Comparison of ENCODE assay signal across 1 fruit fly cellular context in the genomic region with DNA sequence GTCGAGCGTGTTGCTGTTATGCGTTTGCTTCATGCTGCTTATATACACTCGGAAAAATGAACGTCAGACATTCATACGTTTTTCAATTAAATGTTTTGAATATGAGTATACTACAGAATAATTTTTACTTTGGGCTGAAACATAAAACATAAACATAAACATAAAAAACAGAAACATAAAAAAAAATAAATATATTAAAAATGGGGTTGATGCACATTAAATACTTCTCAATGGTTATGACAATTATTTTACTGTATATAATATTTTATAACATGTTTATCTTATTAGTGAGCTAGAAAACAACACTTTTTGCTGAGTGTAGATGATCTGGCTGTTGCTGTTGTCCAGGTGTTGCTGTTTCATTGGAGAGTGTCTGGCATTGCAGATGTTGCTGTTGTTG.
A peak's percentile ranks its signal among the peaks of the same experiment; 100 is the strongest.
TF ChIP-seq lines count a peak whose summit lies in the region.

No protein-coding gene starts in this region.

TF ChIP-seq in whole organism, embryonic, 481 proteins besides CTCF, POLR2A, EP300 and RAD21 (continued from another document):
- TF ChIP-seq CG2875 (GFP tag; optimal IDR thresholded peaks at IDR 0.05; lab: Kevin White, UChicago) (no peak), da (GFP tag; optimal IDR thresholded peaks at IDR 0.05; lab: Kevin White, UChicago) (no peak), ap (GFP tag; IDR thresholded peaks at IDR 0.05; lab: Robert Waterston, UW) (no peak), lola (GFP tag; optimal IDR thresholded peaks at IDR 0.05; lab: Kevin White, UChicago) (peak in 1 of 3 experiments; percentile 26), sd (tag; optimal IDR thresholded peaks at IDR 0.05; lab: Kevin White, UChicago) (no peak), zf30C (GFP tag; optimal IDR thresholded peaks at IDR 0.05; lab: Kevin White, UChicago) (no peak), Drgx (GFP tag; IDR thresholded peaks at IDR 0.05; lab: Robert Waterston, UW) (peak; percentile 65), CG12744 (GFP tag; optimal IDR thresholded peaks at IDR 0.05; lab: Kevin White, UChicago) (no peak), vvl (GFP tag; IDR thresholded peaks at IDR 0.05; lab: Robert Waterston, UW) (no peak), Nf-YB (GFP tag; optimal IDR thresholded peaks at IDR 0.05; lab: Kevin White, UChicago) (no peak), CG12236 (GFP tag; optimal IDR thresholded peaks at IDR 0.05; lab: Kevin White, UChicago) (no peak), Atf6 (GFP tag; IDR thresholded peaks at IDR 0.05; lab: Robert Waterston, UW) (no peak), Lim3 (GFP tag; IDR thresholded peaks at IDR 0.05; lab: Robert Waterston, UW) (no peak), Xrp1 (GFP tag; IDR thresholded peaks at IDR 0.05; lab: Robert Waterston, UW) (peak; percentile 50), wor (GFP tag; IDR thresholded peaks at IDR 0.05; lab: Robert Waterston, UW) (0 out of 2 replicates have a peak, but pooled peaks have one; percentile 23), Ets65A (GFP tag; lab: Kevin White, UChicago) (peak; percentile 41), CG16779 (GFP tag; IDR thresholded peaks at IDR 0.05; lab: Robert Waterston, UW) (no peak), Dfd (GFP tag; optimal IDR thresholded peaks at IDR 0.05; lab: Kevin White, UChicago) (no peak), Ssrp (tag; optimal IDR thresholded peaks at IDR 0.05; lab: Kevin White, UChicago) (peak; percentile 41), CG4424 (GFP tag; optimal IDR thresholded peaks at IDR 0.05; lab: Kevin White, UChicago) (peak; percentile 22), CG2120 (GFP tag; optimal IDR thresholded peaks at IDR 0.05; lab: Kevin White, UChicago) (no peak), dysf (GFP tag; IDR thresholded peaks at IDR 0.05; lab: Robert Waterston, UW) (0 out of 3 replicates have a peak, but pooled peaks have one; percentile 5), row (GFP tag; IDR thresholded peaks at IDR 0.05; lab: Robert Waterston, UW) (peak; percentile 40; the same call in 2 of the 3 replicates), ftz-f1 (GFP tag; optimal IDR thresholded peaks at IDR 0.05; lab: Kevin White, UChicago) (no peak), schlank (tag; optimal IDR thresholded peaks at IDR 0.05; lab: Kevin White, UChicago) (no peak), ttk (GFP tag; IDR thresholded peaks at IDR 0.05; lab: Robert Waterston, UW) (no peak), seq (GFP tag; IDR thresholded peaks at IDR 0.05; lab: Robert Waterston, UW) (no peak), D19A (tag; optimal IDR thresholded peaks at IDR 0.05; lab: Kevin White, UChicago) (peak; percentile 20), CoRest (tag; optimal IDR thresholded peaks at IDR 0.05; lab: Kevin White, UChicago) (peak; percentile 21), Taf1 (GFP tag; IDR thresholded peaks at IDR 0.05; lab: Robert Waterston, UW) (no peak), CG10565 (GFP tag; optimal IDR thresholded peaks at IDR 0.05; lab: Kevin White, UChicago) (no peak), nmo (GFP tag; optimal IDR thresholded peaks at IDR 0.05; lab: Kevin White, UChicago) (peak; percentile 24), CG8290 (GFP tag; optimal IDR thresholded peaks at IDR 0.05; lab: Kevin White, UChicago) (no peak), CG8290 (tag; optimal IDR thresholded peaks at IDR 0.05; lab: Kevin White, UChicago) (no peak), CG17359 (tag; optimal IDR thresholded peaks at IDR 0.05; lab: Kevin White, UChicago) (peak; percentile 49), tup (GFP tag; optimal IDR thresholded peaks at IDR 0.05; lab: Kevin White, UChicago) (no peak), gem (tag; optimal IDR thresholded peaks at IDR 0.05; lab: Kevin White, UChicago) (peak; percentile 67), CG31441 (GFP tag; IDR thresholded peaks at IDR 0.05; lab: Robert Waterston, UW) (peak; percentile 51), unpg (GFP tag; optimal IDR thresholded peaks at IDR 0.05; lab: Kevin White, UChicago) (peak; percentile 39), CG12391 (tag; optimal IDR thresholded peaks at IDR 0.05; lab: Kevin White, UChicago) (peak; percentile 35), CG18599 (GFP tag; optimal IDR thresholded peaks at IDR 0.05; lab: Kevin White, UChicago) (no peak), sna (GFP tag; IDR thresholded peaks at IDR 0.05; lab: Robert Waterston, UW; ENCODE audit: partially characterized antibody) (no peak), gfzf (GFP tag; optimal IDR thresholded peaks at IDR 0.05; lab: Kevin White, UChicago) (no peak), CG8388 (GFP tag; optimal IDR thresholded peaks at IDR 0.05; lab: Kevin White, UChicago) (peak; percentile 44), E2f2 (GFP tag; IDR thresholded peaks at IDR 0.05; lab: Robert Waterston, UW) (no peak), dpn (GFP tag; optimal IDR thresholded peaks at IDR 0.05; lab: Kevin White, UChicago) (no peak), CG13775 (GFP tag; optimal IDR thresholded peaks at IDR 0.05; lab: Kevin White, UChicago) (no peak), CG7556 (GFP tag; optimal IDR thresholded peaks at IDR 0.05; lab: Kevin White, UChicago) (peak; percentile 11), CG8089 (GFP tag; optimal IDR thresholded peaks at IDR 0.05; lab: Kevin White, UChicago) (no peak), CG11504 (tag; optimal IDR thresholded peaks at IDR 0.05; lab: Kevin White, UChicago) (peak; percentile 68), Abd-B (GFP tag; optimal IDR thresholded peaks at IDR 0.05; lab: Kevin White, UChicago) (no peak), CG9797 (GFP tag; optimal IDR thresholded peaks at IDR 0.05; lab: Kevin White, UChicago) (no peak), stc (GFP tag; IDR thresholded peaks at IDR 0.05; lab: Robert Waterston, UW) (0 out of 2 replicates have a peak, but pooled peaks have one; percentile 24), prd (optimal IDR thresholded peaks at IDR 0.05; lab: Kevin White, UChicago) (no peak), prd (GFP tag; IDR thresholded peaks at IDR 0.05; lab: Robert Waterston, UW) (0 out of 3 replicates have a peak, but pooled peaks have one; percentile 41), CG32767 (GFP tag; IDR thresholded peaks at IDR 0.05; lab: Robert Waterston, UW) (no peak), pnt (GFP tag; optimal IDR thresholded peaks at IDR 0.05; lab: Kevin White, UChicago) (no peak), crp (GFP tag; optimal IDR thresholded peaks at IDR 0.05; lab: Kevin White, UChicago) (no peak), BtbVII (GFP tag; optimal IDR thresholded peaks at IDR 0.05; lab: Kevin White, UChicago) (no peak), CG8944 (GFP tag; optimal IDR thresholded peaks at IDR 0.05; lab: Kevin White, UChicago) (no peak), az2 (GFP tag; optimal IDR thresholded peaks at IDR 0.05; lab: Kevin White, UChicago) (peak; percentile 27), gcm2 (GFP tag; optimal IDR thresholded peaks at IDR 0.05; lab: Kevin White, UChicago) (no peak), PHDP (tag; optimal IDR thresholded peaks at IDR 0.05; lab: Kevin White, UChicago) (peak; percentile 18), Gsc (GFP tag; IDR thresholded peaks at IDR 0.05; lab: Robert Waterston, UW) (no peak), CG18011 (GFP tag; optimal IDR thresholded peaks at IDR 0.05; lab: Kevin White, UChicago) (no peak), sqz (GFP tag; optimal IDR thresholded peaks at IDR 0.05; lab: Kevin White, UChicago) (no peak), ato (GFP tag; IDR thresholded peaks at IDR 0.05; lab: Robert Waterston, UW; ENCODE audit: partially characterized antibody) (no peak), repo (GFP tag; optimal IDR thresholded peaks at IDR 0.05; lab: Kevin White, UChicago) (no peak), CG14050 (GFP tag; IDR thresholded peaks at IDR 0.05; lab: Robert Waterston, UW) (no peak), CG14710 (tag; optimal IDR thresholded peaks at IDR 0.05; lab: Kevin White, UChicago) (peak; percentile 14), grau (tag; optimal IDR thresholded peaks at IDR 0.05; lab: Kevin White, UChicago) (peak; percentile 14), grn (GFP tag; optimal IDR thresholded peaks at IDR 0.05; lab: Kevin White, UChicago) (no peak), CG16813 (GFP tag; IDR thresholded peaks at IDR 0.05; lab: Robert Waterston, UW; ENCODE audit: partially characterized antibody) (no peak), Eip74EF (GFP tag; optimal IDR thresholded peaks at IDR 0.05; lab: Kevin White, UChicago) (peak in 1 of 2 experiments; percentile 21), CG7839 (tag; optimal IDR thresholded peaks at IDR 0.05; lab: Kevin White, UChicago) (peak; percentile 38), CG12104 (GFP tag; optimal IDR thresholded peaks at IDR 0.05; lab: Kevin White, UChicago) (no peak), CG2889 (GFP tag; IDR thresholded peaks at IDR 0.05; lab: Robert Waterston, UW) (no peak), Hr51 (GFP tag; optimal IDR thresholded peaks at IDR 0.05; lab: Kevin White, UChicago) (peak in 1 of 2 experiments; percentile 63), CG6689 (GFP tag; IDR thresholded peaks at IDR 0.05; lab: Robert Waterston, UW) (0 out of 2 replicates have a peak, but pooled peaks have one; percentile 5), CG10979 (tag; optimal IDR thresholded peaks at IDR 0.05; lab: Kevin White, UChicago) (peak; percentile 42), tgo (GFP tag; IDR thresholded peaks at IDR 0.05; lab: Robert Waterston, UW) (0 out of 3 replicates have a peak, but pooled peaks have one; percentile 18), CG16863 (GFP tag; optimal IDR thresholded peaks at IDR 0.05; lab: Kevin White, UChicago) (no peak), sc (optimal IDR thresholded peaks at IDR 0.05; lab: Kevin White, UChicago) (no peak), sc (GFP tag; optimal IDR thresholded peaks at IDR 0.05; lab: Kevin White, UChicago) (no peak), sens (GFP tag; lab: Kevin White, UChicago) (peak; percentile 58), CG14014 (GFP tag; IDR thresholded peaks at IDR 0.05; lab: Robert Waterston, UW) (no peak), esg (GFP tag; conservative IDR thresholded peaks at IDR 0.05; lab: Robert Waterston, UW) (0 out of 2 replicates have a peak, but pooled peaks have one; percentile 7), ara (GFP tag; IDR thresholded peaks at IDR 0.05; lab: Robert Waterston, UW) (no peak), CG3838 (GFP tag; optimal IDR thresholded peaks at IDR 0.05; lab: Kevin White, UChicago) (no peak), klu (GFP tag; IDR thresholded peaks at IDR 0.05; lab: Robert Waterston, UW) (no peak)
TF ChIP-seq in whole organism, embryonic: peak in this region for 57.
